Fruit fly (Drosophila melanogaster): Measurements from ENCODE around the gene CtsB.

dm6 chrX:13778568-13778967 is 3.4 kb downstream of the CtsB start:
- TF ChIP-seq CG11617 (GFP tag; optimal IDR thresholded peaks at IDR 0.05), result no peak
- no peak for TF ChIP-seq cnc (optimal IDR thresholded peaks at IDR 0.05)
- no peak for TF ChIP-seq CG14711 (tag; optimal IDR thresholded peaks at IDR 0.05)
- TF ChIP-seq tj (GFP tag; optimal IDR thresholded peaks at IDR 0.05), result no peak
- TF ChIP-seq toe (GFP tag; optimal IDR thresholded peaks at IDR 0.05), result no peak
- no peak for TF ChIP-seq Crg-1 (GFP tag; optimal IDR thresholded peaks at IDR 0.05)
- TF ChIP-seq CG7045 (GFP tag; optimal IDR thresholded peaks at IDR 0.05), result no peak
- peak; percentile 39 for TF ChIP-seq kay (GFP tag; ENCODE audit: borderline replicate concordance)
- no peak for TF ChIP-seq CG7101 (tag; optimal IDR thresholded peaks at IDR 0.05)
